Worm (Caenorhabditis elegans): ENCODE data around the gene nspd-4.

ce11 chrII:4882498-4882897, 40.1 kb downstream of the nspd-4 start:
- no peak for TF ChIP-seq atf-7 (tag; optimal IDR thresholded peaks at IDR 0.05)
- no peak for TF ChIP-seq aptf-2 (GFP tag; conservative IDR thresholded peaks at IDR 0.05)
- no peak for TF ChIP-seq snpc-4 (GFP tag; optimal IDR thresholded peaks at IDR 0.05)
- no peak for TF ChIP-seq snpc-4 (tag; optimal IDR thresholded peaks at IDR 0.05)
- no peak for TF ChIP-seq Y79H2A.3 (GFP tag; conservative IDR thresholded peaks at IDR 0.05)
